Worm (Caenorhabditis elegans): ENCODE results near the gene ZK470.14.

ce11 chrX:4134855-4135254 is 32.4 kb upstream of the ZK470.14 start, which contains the start of gene ZK470.2:
- no peak for TF ChIP-seq flt-1 (GFP tag; IDR thresholded peaks at IDR 0.05)
- no peak for TF ChIP-seq tab-1 (GFP tag; IDR thresholded peaks at IDR 0.05)
- no peak for TF ChIP-seq ref-1 (GFP tag; conservative IDR thresholded peaks at IDR 0.05)
- TF ChIP-seq klf-2 (GFP tag; conservative IDR thresholded peaks at IDR 0.05) = no peak
- TF ChIP-seq med-1 (GFP tag; optimal IDR thresholded peaks at IDR 0.05; ENCODE audit: insufficient read depth) = no peak
- no peak for TF ChIP-seq ztf-29 (GFP tag; IDR thresholded peaks at IDR 0.05)
- TF ChIP-seq T22C8.4 (GFP tag; IDR thresholded peaks at IDR 0.05) = no peak
- TF ChIP-seq cog-1 (tag; optimal IDR thresholded peaks at IDR 0.05) = no peak
- no peak for TF ChIP-seq ztf-23 (GFP tag; IDR thresholded peaks at IDR 0.05)
